1 fruit fly cellular context compared by ENCODE assay signal in the genomic region with DNA sequence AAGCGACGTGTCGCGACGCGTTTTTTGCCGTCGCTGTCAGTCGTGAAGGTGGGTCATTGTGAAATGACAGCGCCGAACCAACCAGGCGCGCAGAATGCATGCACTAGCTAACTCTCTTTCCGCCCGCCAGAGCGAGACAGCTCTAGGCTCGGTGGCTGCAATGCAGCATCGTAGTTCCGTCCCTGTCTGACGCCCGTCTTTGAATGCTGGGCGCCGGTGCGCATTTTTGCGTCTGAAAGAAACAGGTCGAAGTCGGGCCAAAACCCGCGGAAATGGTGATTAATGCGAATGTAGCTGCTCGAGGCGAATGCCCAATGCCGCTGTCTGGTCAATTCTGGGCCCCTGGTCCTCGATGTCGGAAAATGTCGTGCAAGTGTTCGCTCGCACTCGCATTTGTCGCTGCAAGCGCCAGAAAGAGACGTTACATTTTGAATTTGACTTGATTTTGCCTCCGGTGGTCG.
TF ChIP-seq lines count a peak whose summit lies in the region.

No protein-coding gene starts in this region.

TF ChIP-seq in whole organism, embryonic, 481 proteins besides CTCF, POLR2A, EP300 and RAD21 (continued from another document and continues in another):
- TF ChIP-seq bab2 (GFP tag; optimal IDR thresholded peaks at IDR 0.05; lab: Kevin White, UChicago), result no peak
- no peak for TF ChIP-seq sr (GFP tag; IDR thresholded peaks at IDR 0.05; lab: Robert Waterston, UW)
- peak; percentile 46 for TF ChIP-seq Sry-β (GFP tag; optimal IDR thresholded peaks at IDR 0.05; lab: Kevin White, UChicago)
- no peak for TF ChIP-seq CG18476 (GFP tag; optimal IDR thresholded peaks at IDR 0.05; lab: Kevin White, UChicago)
- no peak for TF ChIP-seq CG31224 (GFP tag; IDR thresholded peaks at IDR 0.05; lab: Robert Waterston, UW)
- TF ChIP-seq CG7745 (tag; optimal IDR thresholded peaks at IDR 0.05; lab: Kevin White, UChicago), result no peak
- no peak for TF ChIP-seq HLH4C (GFP tag; IDR thresholded peaks at IDR 0.05; lab: Robert Waterston, UW; ENCODE audit: partially characterized antibody)
- TF ChIP-seq CG3847 (GFP tag; IDR thresholded peaks at IDR 0.05; lab: Robert Waterston, UW), result no peak
- no peak for TF ChIP-seq crp (GFP tag; optimal IDR thresholded peaks at IDR 0.05; lab: Kevin White, UChicago)
- peak; percentile 34 for TF ChIP-seq CG12744 (GFP tag; optimal IDR thresholded peaks at IDR 0.05; lab: Kevin White, UChicago)
- no peak for TF ChIP-seq jigr1 (GFP tag; IDR thresholded peaks at IDR 0.05; lab: Robert Waterston, UW)
- TF ChIP-seq CG18619 (GFP tag; optimal IDR thresholded peaks at IDR 0.05; lab: Kevin White, UChicago), result peak; percentile 29
- TF ChIP-seq Sin3A (optimal IDR thresholded peaks at IDR 0.05; lab: Kevin White, UChicago), result no peak
- TF ChIP-seq phol (tag; optimal IDR thresholded peaks at IDR 0.05; lab: Kevin White, UChicago), result peak; percentile 26
- TF ChIP-seq CG6813 (GFP tag; optimal IDR thresholded peaks at IDR 0.05; lab: Kevin White, UChicago), result peak; percentile 50
- TF ChIP-seq Scr (GFP tag; IDR thresholded peaks at IDR 0.05; lab: Robert Waterston, UW; ENCODE audit: partially characterized antibody), result no peak
- peak; percentile 23 for TF ChIP-seq vfl (GFP tag; optimal IDR thresholded peaks at IDR 0.05; lab: Kevin White, UChicago)
- peak; percentile 12 for TF ChIP-seq ems (GFP tag; optimal IDR thresholded peaks at IDR 0.05; lab: Kevin White, UChicago)
- TF ChIP-seq zfh1 (GFP tag; IDR thresholded peaks at IDR 0.05; lab: Robert Waterston, UW), result no peak
- TF ChIP-seq cato (GFP tag; optimal IDR thresholded peaks at IDR 0.05; lab: Kevin White, UChicago; ENCODE audit: borderline replicate concordance), result no peak
- TF ChIP-seq ase (GFP tag; IDR thresholded peaks at IDR 0.05; lab: Robert Waterston, UW), result no peak
- TF ChIP-seq CG2889 (GFP tag; IDR thresholded peaks at IDR 0.05; lab: Robert Waterston, UW), result no peak
- peak; percentile 92 for TF ChIP-seq chn (GFP tag; optimal IDR thresholded peaks at IDR 0.05; lab: Kevin White, UChicago)
- peak; percentile 94 for TF ChIP-seq Nf-YB (GFP tag; optimal IDR thresholded peaks at IDR 0.05; lab: Kevin White, UChicago)
- peak; percentile 93 for TF ChIP-seq CG15601 (tag; optimal IDR thresholded peaks at IDR 0.05; lab: Kevin White, UChicago)
- TF ChIP-seq toy (GFP tag; IDR thresholded peaks at IDR 0.05; lab: Robert Waterston, UW), result no peak
- peak; percentile 24 for TF ChIP-seq unpg (GFP tag; optimal IDR thresholded peaks at IDR 0.05; lab: Kevin White, UChicago)
- TF ChIP-seq sim (GFP tag; IDR thresholded peaks at IDR 0.05; lab: Robert Waterston, UW), result no peak
- TF ChIP-seq CG31388 (GFP tag; optimal IDR thresholded peaks at IDR 0.05; lab: Kevin White, UChicago), result no peak
- peak; percentile 63 for TF ChIP-seq CG3281 (GFP tag; optimal IDR thresholded peaks at IDR 0.05; lab: Kevin White, UChicago)
- TF ChIP-seq H2.0 (GFP tag; IDR thresholded peaks at IDR 0.05; lab: Robert Waterston, UW), result no peak
- no peak for TF ChIP-seq so (GFP tag; IDR thresholded peaks at IDR 0.05; lab: Robert Waterston, UW)
- TF ChIP-seq fd96Cb (tag; optimal IDR thresholded peaks at IDR 0.05; lab: Kevin White, UChicago), result no peak
- TF ChIP-seq NC2α (GFP tag; optimal IDR thresholded peaks at IDR 0.05; lab: Kevin White, UChicago), result peak; percentile 33
- TF ChIP-seq CG4617 (GFP tag; optimal IDR thresholded peaks at IDR 0.05; lab: Kevin White, UChicago; ENCODE audit: borderline replicate concordance), result no peak
- TF ChIP-seq Dek (tag; optimal IDR thresholded peaks at IDR 0.05; lab: Kevin White, UChicago), result peak; percentile 47
- TF ChIP-seq exex (tag; optimal IDR thresholded peaks at IDR 0.05; lab: Kevin White, UChicago), result peak; percentile 76
- TF ChIP-seq HLH3B (GFP tag; IDR thresholded peaks at IDR 0.05; lab: Robert Waterston, UW), result no peak
- TF ChIP-seq gro (GFP tag; optimal IDR thresholded peaks at IDR 0.05; lab: Kevin White, UChicago), result peak; percentile 85
- peak; percentile 76 for TF ChIP-seq Dp (GFP tag; optimal IDR thresholded peaks at IDR 0.05; lab: Kevin White, UChicago)
- TF ChIP-seq CG9609 (GFP tag; optimal IDR thresholded peaks at IDR 0.05; lab: Kevin White, UChicago), result no peak
- no peak for TF ChIP-seq bigmax (GFP tag; optimal IDR thresholded peaks at IDR 0.05; lab: Kevin White, UChicago)
- TF ChIP-seq zen2 (GFP tag; IDR thresholded peaks at IDR 0.05; lab: Robert Waterston, UW; ENCODE audit: partially characterized antibody), result no peak
- TF ChIP-seq CG16779 (GFP tag; IDR thresholded peaks at IDR 0.05; lab: Robert Waterston, UW), result no peak
- peak; percentile 43 for TF ChIP-seq gcm2 (GFP tag; optimal IDR thresholded peaks at IDR 0.05; lab: Kevin White, UChicago)
- TF ChIP-seq NfI (GFP tag; optimal IDR thresholded peaks at IDR 0.05; lab: Kevin White, UChicago), result peak; percentile 75
- TF ChIP-seq bsh (GFP tag; optimal IDR thresholded peaks at IDR 0.05; lab: Kevin White, UChicago), result peak; percentile 38 to 75
- TF ChIP-seq CG11398 (GFP tag; optimal IDR thresholded peaks at IDR 0.05; lab: Kevin White, UChicago), result no peak
- TF ChIP-seq CG13296 (GFP tag; optimal IDR thresholded peaks at IDR 0.05; lab: Kevin White, UChicago), result peak; percentile 60
- no peak for TF ChIP-seq CG6175 (GFP tag; IDR thresholded peaks at IDR 0.05; lab: Robert Waterston, UW)
- no peak for TF ChIP-seq wdn (GFP tag; IDR thresholded peaks at IDR 0.05; lab: Robert Waterston, UW)
- peak; percentile 41 for TF ChIP-seq CG2678 (tag; optimal IDR thresholded peaks at IDR 0.05; lab: Kevin White, UChicago)
- peak; percentile 41 for TF ChIP-seq CG13775 (GFP tag; optimal IDR thresholded peaks at IDR 0.05; lab: Kevin White, UChicago)
- no peak for TF ChIP-seq tna (GFP tag; IDR thresholded peaks at IDR 0.05; lab: Robert Waterston, UW; ENCODE audit: partially characterized antibody)
- peak; percentile 64 for TF ChIP-seq CG3838 (GFP tag; optimal IDR thresholded peaks at IDR 0.05; lab: Kevin White, UChicago)
- no peak for TF ChIP-seq corto (GFP tag; optimal IDR thresholded peaks at IDR 0.05; lab: Kevin White, UChicago)
- TF ChIP-seq CG18764 (GFP tag; optimal IDR thresholded peaks at IDR 0.05; lab: Kevin White, UChicago), result peak; percentile 56
- TF ChIP-seq chinmo (GFP tag; IDR thresholded peaks at IDR 0.05; lab: Robert Waterston, UW; ENCODE audit: partially characterized antibody), result no peak
- TF ChIP-seq vvl (GFP tag; IDR thresholded peaks at IDR 0.05; lab: Robert Waterston, UW), result no peak
- TF ChIP-seq zen (tag; optimal IDR thresholded peaks at IDR 0.05; lab: Kevin White, UChicago), result peak; percentile 88
- no peak for TF ChIP-seq CG1792 (GFP tag; optimal IDR thresholded peaks at IDR 0.05; lab: Kevin White, UChicago)
- TF ChIP-seq CG7372 (GFP tag; IDR thresholded peaks at IDR 0.05; lab: Robert Waterston, UW), result no peak
- no peak for TF ChIP-seq TFAM (GFP tag; optimal IDR thresholded peaks at IDR 0.05; lab: Kevin White, UChicago)
- no peak for TF ChIP-seq jing (GFP tag; optimal IDR thresholded peaks at IDR 0.05; lab: Kevin White, UChicago)
- peak; percentile 96 for TF ChIP-seq HLHmδ (GFP tag; optimal IDR thresholded peaks at IDR 0.05; lab: Kevin White, UChicago)
- TF ChIP-seq al (GFP tag; IDR thresholded peaks at IDR 0.05; lab: Robert Waterston, UW), result no peak
- no peak for TF ChIP-seq Ada2b (GFP tag; IDR thresholded peaks at IDR 0.05; lab: Robert Waterston, UW)
- TF ChIP-seq CG15011 (GFP tag; optimal IDR thresholded peaks at IDR 0.05; lab: Kevin White, UChicago), result no peak
- no peak for TF ChIP-seq CG17612 (GFP tag; IDR thresholded peaks at IDR 0.05; lab: Robert Waterston, UW)
- no peak for TF ChIP-seq Drgx (GFP tag; IDR thresholded peaks at IDR 0.05; lab: Robert Waterston, UW)
- peak; percentile 45 for TF ChIP-seq caup (GFP tag; optimal IDR thresholded peaks at IDR 0.05; lab: Kevin White, UChicago; ENCODE audit: severe bottlenecking)
- no peak for TF ChIP-seq GATAe (GFP tag; conservative IDR thresholded peaks at IDR 0.05; lab: Robert Waterston, UW)
- no peak for TF ChIP-seq CG11696 (GFP tag; IDR thresholded peaks at IDR 0.05; lab: Robert Waterston, UW)
- TF ChIP-seq cwo (GFP tag; optimal IDR thresholded peaks at IDR 0.05; lab: Kevin White, UChicago), result peak; percentile 94
- no peak for TF ChIP-seq Neu2 (GFP tag; optimal IDR thresholded peaks at IDR 0.05; lab: Kevin White, UChicago; ENCODE audit: borderline replicate concordance)
- no peak for TF ChIP-seq yki (optimal IDR thresholded peaks at IDR 0.05; lab: Kevin White, UChicago)
- TF ChIP-seq CG4820 (GFP tag; optimal IDR thresholded peaks at IDR 0.05; lab: Kevin White, UChicago), result no peak
- TF ChIP-seq hb (GFP tag; IDR thresholded peaks at IDR 0.05; lab: Robert Waterston, UW; ENCODE audit: partially characterized antibody), result no peak
- TF ChIP-seq Abd-B (GFP tag; optimal IDR thresholded peaks at IDR 0.05; lab: Kevin White, UChicago), result no peak
- no peak for TF ChIP-seq E2f2 (GFP tag; IDR thresholded peaks at IDR 0.05; lab: Robert Waterston, UW)
- TF ChIP-seq mld (GFP tag; IDR thresholded peaks at IDR 0.05; lab: Robert Waterston, UW; ENCODE audit: partially characterized antibody), result no peak
- no peak for TF ChIP-seq CG14965 (GFP tag; optimal IDR thresholded peaks at IDR 0.05; lab: Kevin White, UChicago; ENCODE audit: borderline replicate concordance)
- no peak for TF ChIP-seq pita (GFP tag; optimal IDR thresholded peaks at IDR 0.05; lab: Kevin White, UChicago)
- TF ChIP-seq Oaz (GFP tag; IDR thresholded peaks at IDR 0.05; lab: Robert Waterston, UW), result no peak
- peak; percentile 95 for TF ChIP-seq nom (GFP tag; optimal IDR thresholded peaks at IDR 0.05; lab: Kevin White, UChicago)
- TF ChIP-seq Nf-YC (tag; optimal IDR thresholded peaks at IDR 0.05; lab: Kevin White, UChicago), result peak; percentile 98
- peak; percentile 100 for TF ChIP-seq sd (tag; optimal IDR thresholded peaks at IDR 0.05; lab: Kevin White, UChicago)
- peak; percentile 96 for TF ChIP-seq CG13894 (tag; optimal IDR thresholded peaks at IDR 0.05; lab: Kevin White, UChicago)
- peak; percentile 74 for TF ChIP-seq CG1233 (GFP tag; optimal IDR thresholded peaks at IDR 0.05; lab: Kevin White, UChicago)
- TF ChIP-seq CG7928 (GFP tag; optimal IDR thresholded peaks at IDR 0.05; lab: Kevin White, UChicago), result peak; percentile 36
- TF ChIP-seq ewg (GFP tag; optimal IDR thresholded peaks at IDR 0.05; lab: Kevin White, UChicago), result peak; percentile 68
- no peak for TF ChIP-seq CG8944 (GFP tag; optimal IDR thresholded peaks at IDR 0.05; lab: Kevin White, UChicago)
- peak; percentile 62 for TF ChIP-seq fd64A (GFP tag; optimal IDR thresholded peaks at IDR 0.05; lab: Kevin White, UChicago)
- no peak for TF ChIP-seq CG32772 (GFP tag; IDR thresholded peaks at IDR 0.05; lab: Robert Waterston, UW)
- TF ChIP-seq CG12219 (GFP tag; optimal IDR thresholded peaks at IDR 0.05; lab: Kevin White, UChicago), result peak; percentile 85
- TF ChIP-seq kni (GFP tag; optimal IDR thresholded peaks at IDR 0.05; lab: Kevin White, UChicago), result peak; percentile 100
- peak; percentile 76 for TF ChIP-seq pfk (GFP tag; optimal IDR thresholded peaks at IDR 0.05; lab: Kevin White, UChicago)
- TF ChIP-seq Doc2 (GFP tag; IDR thresholded peaks at IDR 0.05; lab: Robert Waterston, UW), result no peak
- TF ChIP-seq CG17568 (GFP tag; optimal IDR thresholded peaks at IDR 0.05; lab: Kevin White, UChicago), result peak; percentile 63
- TF ChIP-seq ci (GFP tag; IDR thresholded peaks at IDR 0.05; lab: Robert Waterston, UW), result no peak
- TF ChIP-seq CG32532 (GFP tag; IDR thresholded peaks at IDR 0.05; lab: Robert Waterston, UW), result no peak
- peak; percentile 85 for TF ChIP-seq CG17829 (tag; optimal IDR thresholded peaks at IDR 0.05; lab: Kevin White, UChicago)
- TF ChIP-seq amos (GFP tag; IDR thresholded peaks at IDR 0.05; lab: Robert Waterston, UW; ENCODE audit: partially characterized antibody), result no peak
- TF ChIP-seq D (optimal IDR thresholded peaks at IDR 0.05; lab: Kevin White, UChicago), result peak; percentile 97
- peak; percentile 5 for TF ChIP-seq D (GFP tag; optimal IDR thresholded peaks at IDR 0.05; lab: Kevin White, UChicago)
- no peak for TF ChIP-seq CG12299 (tag; optimal IDR thresholded peaks at IDR 0.05; lab: Kevin White, UChicago)
- peak; percentile 75 for TF ChIP-seq Hey (tag; optimal IDR thresholded peaks at IDR 0.05; lab: Kevin White, UChicago)
- TF ChIP-seq z (GFP tag; IDR thresholded peaks at IDR 0.05; lab: Robert Waterston, UW), result no peak
- no peak for TF ChIP-seq Mrtf (GFP tag; IDR thresholded peaks at IDR 0.05; lab: Robert Waterston, UW)
- TF ChIP-seq B-H2 (GFP tag; optimal IDR thresholded peaks at IDR 0.05; lab: Kevin White, UChicago), result peak; percentile 92
- no peak for TF ChIP-seq dan (GFP tag; IDR thresholded peaks at IDR 0.05; lab: Robert Waterston, UW)
- no peak for TF ChIP-seq hbn (GFP tag; IDR thresholded peaks at IDR 0.05; lab: Robert Waterston, UW; ENCODE audit: partially characterized antibody)
- TF ChIP-seq br (optimal IDR thresholded peaks at IDR 0.05; lab: Kevin White, UChicago), result no peak
- TF ChIP-seq vnd (GFP tag; IDR thresholded peaks at IDR 0.05; lab: Robert Waterston, UW; ENCODE audit: partially characterized antibody), result no peak
- no peak for TF ChIP-seq CG34422 (GFP tag; IDR thresholded peaks at IDR 0.05; lab: Robert Waterston, UW)
- no peak for TF ChIP-seq ap (GFP tag; IDR thresholded peaks at IDR 0.05; lab: Robert Waterston, UW)
- TF ChIP-seq CG12769 (tag; optimal IDR thresholded peaks at IDR 0.05; lab: Kevin White, UChicago), result peak; percentile 99
- no peak for TF ChIP-seq ssp (GFP tag; IDR thresholded peaks at IDR 0.05; lab: Robert Waterston, UW)
- TF ChIP-seq jumu (GFP tag; optimal IDR thresholded peaks at IDR 0.05; lab: Kevin White, UChicago), result peak; percentile 44
- no peak for TF ChIP-seq CG32767 (GFP tag; IDR thresholded peaks at IDR 0.05; lab: Robert Waterston, UW)
- no peak for TF ChIP-seq NK7.1 (GFP tag; optimal IDR thresholded peaks at IDR 0.05; lab: Kevin White, UChicago)
- no peak for TF ChIP-seq CG17328 (GFP tag; IDR thresholded peaks at IDR 0.05; lab: Robert Waterston, UW)
- no peak for TF ChIP-seq CG13287 (GFP tag; IDR thresholded peaks at IDR 0.05; lab: Robert Waterston, UW; ENCODE audit: partially characterized antibody)
- TF ChIP-seq Atf3 (GFP tag; optimal IDR thresholded peaks at IDR 0.05; lab: Kevin White, UChicago), result no peak
- TF ChIP-seq ken (GFP tag; IDR thresholded peaks at IDR 0.05; lab: Robert Waterston, UW), result no peak
- peak; percentile 45 for TF ChIP-seq CHES-1-like (GFP tag; optimal IDR thresholded peaks at IDR 0.05; lab: Kevin White, UChicago)
- no peak for TF ChIP-seq usp (GFP tag; optimal IDR thresholded peaks at IDR 0.05; lab: Kevin White, UChicago)
- TF ChIP-seq CG6791 (GFP tag; IDR thresholded peaks at IDR 0.05; lab: Robert Waterston, UW; ENCODE audit: partially characterized antibody), result no peak
- TF ChIP-seq zfh2 (GFP tag; optimal IDR thresholded peaks at IDR 0.05; lab: Kevin White, UChicago), result no peak
- no peak for TF ChIP-seq CG3726 (GFP tag; IDR thresholded peaks at IDR 0.05; lab: Robert Waterston, UW)
